Fruit fly (Drosophila melanogaster): Measurements from ENCODE around the gene ATP6AP2.

DNA sequence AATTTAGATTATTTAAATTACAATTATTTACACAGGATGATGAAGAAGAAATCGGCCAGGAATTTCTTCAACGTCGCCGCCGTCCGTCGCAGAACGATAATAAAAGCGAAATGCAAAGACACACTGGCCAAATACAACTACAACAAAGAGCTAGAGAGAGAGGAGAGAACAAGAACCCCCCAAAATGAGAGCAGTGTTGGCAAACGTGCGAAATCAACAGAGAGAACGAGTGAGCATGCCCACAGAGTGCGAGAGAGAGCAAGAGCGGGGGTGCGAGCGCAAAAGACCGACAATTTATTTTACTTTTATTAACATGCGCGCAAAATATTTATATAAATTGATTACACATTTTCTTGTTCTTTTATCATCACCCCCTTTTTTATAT is 23.6 kb upstream of the ATP6AP2 start:
- no peak for TF ChIP-seq nerfin-2 (GFP tag; IDR thresholded peaks at IDR 0.05; ENCODE audit: partially characterized antibody)
- TF ChIP-seq H15 (GFP tag; IDR thresholded peaks at IDR 0.05) = no peak
- no peak for TF ChIP-seq ap (GFP tag; IDR thresholded peaks at IDR 0.05)
- TF ChIP-seq lola (GFP tag; optimal IDR thresholded peaks at IDR 0.05) = no peak
- no peak for TF ChIP-seq Hmx (GFP tag; optimal IDR thresholded peaks at IDR 0.05)
- peak; percentile 1 for TF ChIP-seq kni (GFP tag; optimal IDR thresholded peaks at IDR 0.05)
- TF ChIP-seq CG5180 (GFP tag; optimal IDR thresholded peaks at IDR 0.05) = no peak
- TF ChIP-seq dmrt11E (tag; optimal IDR thresholded peaks at IDR 0.05) = no peak
- TF ChIP-seq CG10959 (GFP tag; IDR thresholded peaks at IDR 0.05) = no peak
- peak; percentile 32 for TF ChIP-seq CG1832 (GFP tag; optimal IDR thresholded peaks at IDR 0.05)
- TF ChIP-seq Hr3 (GFP tag; optimal IDR thresholded peaks at IDR 0.05) = no peak
